Fruit fly (Drosophila melanogaster): ENCODE results near the gene CG32579.

- TF ChIP-seq Hr39 (GFP tag; optimal IDR thresholded peaks at IDR 0.05) (no peak), CG16779 (tag; optimal IDR thresholded peaks at IDR 0.05) (no peak), salr (GFP tag; optimal IDR thresholded peaks at IDR 0.05) (no peak), svp (GFP tag) (no peak), Hr38 (GFP tag; optimal IDR thresholded peaks at IDR 0.05) (no peak), CG11902 (GFP tag; optimal IDR thresholded peaks at IDR 0.05) (no peak), CG6854 (GFP tag; optimal IDR thresholded peaks at IDR 0.05) (no peak), Eip75B (GFP tag; optimal IDR thresholded peaks at IDR 0.05) (no peak), OdsH (GFP tag; optimal IDR thresholded peaks at IDR 0.05) (no peak)
These were observed 50.5 kb downstream of the CG32579 start for dm6 chrX:16373541-16373940.

All from whole organism, prepupa.